Fruit fly (Drosophila melanogaster) whole organism, embryonic: Measurements from ENCODE around the gene ben.

Experiments
- Bdp1 ChIP-seq: fragments of 200-800 bp; sonication (Bioruptor generic); optimal IDR thresholded peaks from 3 replicates; lab custom pipeline; 2016; ENCODE audit warnings: missing biosample characterization, missing genetic modification characterization
- CG10274 ChIP-seq: fragments of 200-800 bp; sonication (Bioruptor generic); optimal IDR thresholded peaks from 3 replicates; lab custom pipeline; 2017; ENCODE audit warnings: missing biosample characterization, mild to moderate bottlenecking, missing genetic modification characterization
- CG15073 ChIP-seq: fragments of 200-800 bp; sonication (Bioruptor generic); optimal IDR thresholded peaks from 2 replicates; lab custom pipeline; 2016; ENCODE audit warnings: missing biosample characterization, missing genetic modification characterization
- CG4328 ChIP-seq: fragments of 200-800 bp; sonication (Bioruptor generic); optimal IDR thresholded peaks from 3 replicates; lab custom pipeline; 2017; ENCODE audit warnings: missing biosample characterization, missing genetic modification reagents, missing genetic modification characterization
- Doc2 ChIP-seq: fragments of 200-800 bp; sonication (Bioruptor generic); IDR thresholded peaks from 2 replicates; pipeline ENCODE4 v1.3.6; 2022; ENCODE audit warnings: missing biosample characterization, missing genetic modification characterization
- Dref ChIP-seq: fragments of 200-800 bp; sonication (Bioruptor generic); IDR thresholded peaks from 2 replicates; pipeline ENCODE4 v1.3.6; 2022; ENCODE audit warnings: missing biosample characterization, missing genetic modification characterization
- Ets65A ChIP-seq: fragments of 200-800 bp; sonication (Bioruptor generic); peaks from one replicate; lab custom pipeline; 2016; ENCODE audit warnings: missing biosample characterization, missing genetic modification characterization
- Lpt ChIP-seq: fragments of >200 bp; optimal IDR thresholded peaks from 2 replicates; lab custom pipeline; 2018; ENCODE audit warnings: missing biosample characterization, missing genetic modification characterization
- Poxn ChIP-seq: fragments of 200-800 bp; sonication (Bioruptor generic); IDR thresholded peaks from 2 replicates; pipeline ENCODE4 v1.3.6; 2022; ENCODE audit warnings: missing biosample characterization, missing genetic modification characterization
- caup ChIP-seq: fragments of 200-800 bp; sonication (Bioruptor generic); optimal IDR thresholded peaks from 3 replicates; lab custom pipeline; 2017; ENCODE audit warnings: missing biosample characterization, mild to moderate bottlenecking, missing genetic modification characterization, moderate library complexity; ENCODE audit not compliant: severe bottlenecking
- stc ChIP-seq: fragments of 200-800 bp; sonication (Bioruptor generic); IDR thresholded peaks from 2 replicates; pipeline ENCODE4 v1.3.6; 2022; ENCODE audit warnings: missing biosample characterization, missing genetic modification characterization
- stwl ChIP-seq: fragments of 200-800 bp; sonication (Bioruptor generic); optimal IDR thresholded peaks from 3 replicates; lab custom pipeline; 2018; ENCODE audit warnings: missing biosample characterization, mild to moderate bottlenecking, missing genetic modification characterization, moderate library complexity
- usp ChIP-seq: fragments of >200 bp; optimal IDR thresholded peaks from 2 replicates; lab custom pipeline; 2017; ENCODE audit warnings: missing biosample characterization, missing genetic modification characterization

DNA sequence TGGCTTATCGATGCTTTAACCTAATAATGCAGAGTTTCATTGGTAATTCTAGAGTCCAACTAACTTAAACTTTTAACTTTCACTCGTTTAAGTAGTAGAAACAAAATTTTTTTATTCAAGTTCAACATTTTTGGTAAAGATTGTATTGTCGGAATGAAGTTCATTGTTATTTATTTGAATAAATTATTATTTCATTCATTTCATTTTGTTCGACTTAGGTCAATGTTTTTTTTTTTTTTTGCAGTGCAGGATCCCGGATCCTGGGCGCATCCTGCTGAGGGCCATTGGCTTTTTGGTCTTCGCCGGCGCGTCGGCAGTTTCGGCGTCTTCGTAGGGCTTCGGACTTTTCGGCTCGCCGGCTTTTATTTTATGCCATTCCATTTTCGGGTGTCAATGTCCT, 22.9 kb downstream of the ben start:
- TF ChIP-seq stwl (tag; lab: Kevin White, UChicago) (no peak), usp (no peak), Ets65A (no peak), stc (GFP tag; lab: Robert Waterston, UW) (no peak), Dref (GFP tag; lab: Robert Waterston, UW) (no peak), caup (GFP tag; lab: Kevin White, UChicago) (no peak), CG10274 (GFP tag; lab: Kevin White, UChicago) (no peak), Poxn (no peak), Bdp1 (GFP tag; lab: Kevin White, UChicago) (no peak), CG4328 (GFP tag; lab: Kevin White, UChicago) (no peak), Doc2 (GFP tag; lab: Robert Waterston, UW) (no peak), Lpt (GFP tag; lab: Kevin White, UChicago) (no peak), CG15073 (GFP tag; lab: Kevin White, UChicago) (no peak)
